Worm (Caenorhabditis elegans): ENCODE results near the gene gyg-2.

ce11 chrV:16786012-16786411 is 40.0 kb upstream of the gyg-2 start:
- TF ChIP-seq rpc-1 (optimal IDR thresholded peaks at IDR 0.05) = no peak
- no peak for TF ChIP-seq rpc-1 (tag; optimal IDR thresholded peaks at IDR 0.05)
- no peak for TF ChIP-seq attf-6 (GFP tag; IDR thresholded peaks at IDR 0.05)
- no peak for TF ChIP-seq dpl-1 (GFP tag; optimal IDR thresholded peaks at IDR 0.05)
- no peak for TF ChIP-seq mes-4 (tag; optimal IDR thresholded peaks at IDR 0.05)
- no peak for TF ChIP-seq C17E4.6 (GFP tag; IDR thresholded peaks at IDR 0.05)
- TF ChIP-seq repo-1 (tag; optimal IDR thresholded peaks at IDR 0.05) = no peak
- TF ChIP-seq F57A8.1 (GFP tag; optimal IDR thresholded peaks at IDR 0.05) = no peak
- no peak for TF ChIP-seq unc-62 (GFP tag; optimal IDR thresholded peaks at IDR 0.05)
- no peak for TF ChIP-seq snpc-1.1 (tag; optimal IDR thresholded peaks at IDR 0.05; ENCODE audit: insufficient read depth)
- TF ChIP-seq tbx-9 (tag; optimal IDR thresholded peaks at IDR 0.05; ENCODE audit: borderline replicate concordance) = no peak
- TF ChIP-seq egl-44 (GFP tag; IDR thresholded peaks at IDR 0.05) = no peak
- no peak for TF ChIP-seq atf-7 (tag; optimal IDR thresholded peaks at IDR 0.05)
- no peak for TF ChIP-seq aptf-2 (GFP tag; conservative IDR thresholded peaks at IDR 0.05)
